Fruit fly (Drosophila melanogaster) whole organism, embryonic: ENCODE data around the gene CG15506.

ENCODE experiments used
- Asciz ChIP-seq: fragments of 200-800 bp; sonication (Bioruptor generic); optimal IDR thresholded peaks from 2 replicates; lab custom pipeline; 2017; ENCODE audit warnings: missing biosample characterization, mild to moderate bottlenecking, missing genetic modification characterization, missing genetic modification reagents
- BtbVII ChIP-seq: fragments of 200-800 bp; sonication (Bioruptor generic); optimal IDR thresholded peaks from 3 replicates; lab custom pipeline; 2017; ENCODE audit warnings: missing biosample characterization, mild to moderate bottlenecking, missing genetic modification characterization
- C15 ChIP-seq: fragments of 200-800 bp; sonication (Bioruptor generic); IDR thresholded peaks from 3 replicates; pipeline ENCODE4 v1.3.6; 2022; ENCODE audit warnings: missing biosample characterization, missing genetic modification characterization
- CG12219 ChIP-seq: fragments of 200-800 bp; sonication (Bioruptor generic); optimal IDR thresholded peaks from 3 replicates; lab custom pipeline; 2018; ENCODE audit warnings: missing biosample characterization, mild to moderate bottlenecking, missing genetic modification characterization
- CG15514 ChIP-seq: fragments of 200-800 bp; sonication (Bioruptor generic); optimal IDR thresholded peaks from 3 replicates; lab custom pipeline; 2017; ENCODE audit warnings: missing biosample characterization, missing genetic modification characterization, mild to moderate bottlenecking, moderate library complexity, missing genetic modification reagents
- CG16779 ChIP-seq: fragments of 200-800 bp; sonication (Bioruptor generic); IDR thresholded peaks from 2 replicates; pipeline ENCODE4 v1.3.6; 2022; ENCODE audit warnings: missing biosample characterization, missing genetic modification characterization
- CG17186 ChIP-seq: fragments of 200-800 bp; sonication (Bioruptor generic); optimal IDR thresholded peaks from 3 replicates; lab custom pipeline; 2017; ENCODE audit warnings: missing biosample characterization, missing genetic modification reagents, missing genetic modification characterization
- CG17359 ChIP-seq: fragments of 200-800 bp; sonication (Bioruptor generic); optimal IDR thresholded peaks from 3 replicates; lab custom pipeline; 2018; ENCODE audit warnings: missing biosample characterization, mild to moderate bottlenecking, missing genetic modification characterization, moderate library complexity
- CG2116 ChIP-seq: fragments of 200-800 bp; sonication (Bioruptor generic); optimal IDR thresholded peaks from 3 replicates; lab custom pipeline; 2018; ENCODE audit warnings: missing biosample characterization, mild to moderate bottlenecking, missing genetic modification characterization
- CG2202 ChIP-seq: fragments of 200-800 bp; sonication (Bioruptor generic); optimal IDR thresholded peaks from 2 replicates; lab custom pipeline; 2018; ENCODE audit warnings: missing biosample characterization, mild to moderate bottlenecking, missing genetic modification characterization
- CG3163 ChIP-seq: fragments of 200-800 bp; sonication (Bioruptor generic); optimal IDR thresholded peaks from 3 replicates; lab custom pipeline; 2016; ENCODE audit warnings: missing biosample characterization, missing genetic modification characterization
- CG32767 ChIP-seq: fragments of 200-800 bp; sonication (Bioruptor generic); IDR thresholded peaks from 2 replicates; pipeline ENCODE4 v1.3.6; 2022; ENCODE audit warnings: missing biosample characterization, missing genetic modification characterization
- CG34224 ChIP-seq: fragments of 200-800 bp; sonication (Bioruptor generic); IDR thresholded peaks from 3 replicates; pipeline ENCODE4 v1.3.6; 2022; ENCODE audit warnings: missing biosample characterization, missing genetic modification characterization; ENCODE audit not compliant: partially characterized antibody
- CG4282 ChIP-seq: fragments of 200-800 bp; sonication (Bioruptor generic); optimal IDR thresholded peaks from 2 replicates; lab custom pipeline; 2016; ENCODE audit warnings: missing biosample characterization, missing genetic modification characterization
- CG8765 ChIP-seq: fragments of 200-800 bp; sonication (Bioruptor generic); IDR thresholded peaks from 2 replicates; pipeline ENCODE4 v1.3.6; 2022; ENCODE audit warnings: missing biosample characterization, missing genetic modification characterization
- CG8924 ChIP-seq: fragments of 200-800 bp; optimal IDR thresholded peaks from 3 replicates; lab custom pipeline; 2019; ENCODE audit warnings: missing biosample characterization, mild to moderate bottlenecking, missing genetic modification characterization, moderate library complexity
- Dbx ChIP-seq: fragments of 200-800 bp; sonication (Bioruptor generic); IDR thresholded peaks from 3 replicates; pipeline ENCODE4 v1.3.6; 2022; ENCODE audit warnings: missing biosample characterization, missing genetic modification characterization
- Dref ChIP-seq: fragments of 200-800 bp; sonication (Bioruptor generic); IDR thresholded peaks from 2 replicates; pipeline ENCODE4 v1.3.6; 2022; ENCODE audit warnings: missing biosample characterization, missing genetic modification characterization
- Drgx ChIP-seq: fragments of 200-800 bp; sonication (Bioruptor generic); IDR thresholded peaks from 2 replicates; pipeline ENCODE4 v1.3.6; 2022; ENCODE audit warnings: missing biosample characterization, missing genetic modification characterization
- Lhr ChIP-seq: fragments of 200-800 bp; sonication (Bioruptor generic); optimal IDR thresholded peaks from 3 replicates; lab custom pipeline; 2017; ENCODE audit warnings: mild to moderate bottlenecking, missing biosample characterization, missing genetic modification reagents, missing genetic modification characterization
- Meics ChIP-seq: fragments of 200-800 bp; sonication (Bioruptor generic); optimal IDR thresholded peaks from 2 replicates; lab custom pipeline; 2017; ENCODE audit warnings: missing biosample characterization, mild to moderate bottlenecking, missing genetic modification characterization
- Myb ChIP-seq: fragments of 200-800 bp; sonication (Bioruptor generic); optimal IDR thresholded peaks from 2 replicates; lab custom pipeline; 2016; ENCODE audit warnings: missing biosample characterization, missing genetic modification characterization
- Oli ChIP-seq: fragments of 200-800 bp; sonication (Bioruptor generic); optimal IDR thresholded peaks from 2 replicates; lab custom pipeline; 2018; ENCODE audit warnings: missing biosample characterization, mild to moderate bottlenecking, missing genetic modification characterization, moderate library complexity
- PHDP ChIP-seq: fragments of 200-800 bp; sonication (Bioruptor generic); optimal IDR thresholded peaks from 3 replicates; lab custom pipeline; 2018; ENCODE audit warnings: missing biosample characterization, mild to moderate bottlenecking, missing genetic modification characterization, moderate library complexity
- Rfx ChIP-seq: fragments of 200-800 bp; sonication (Bioruptor generic); IDR thresholded peaks from 2 replicates; pipeline ENCODE4 v1.3.6; 2022; ENCODE audit warnings: missing biosample characterization, missing genetic modification characterization
- Spps ChIP-seq: fragments of 200-800 bp; sonication (Bioruptor generic); optimal IDR thresholded peaks from 2 replicates; lab custom pipeline; 2018; ENCODE audit warnings: missing biosample characterization, mild to moderate bottlenecking, missing genetic modification characterization
- Usf ChIP-seq: fragments of 200-800 bp; sonication (Bioruptor generic); optimal IDR thresholded peaks from 2 replicates; lab custom pipeline; 2017; ENCODE audit warnings: missing genotype, missing biosample characterization, missing genetic modification characterization
- ab ChIP-seq: fragments of 200-800 bp; sonication (Bioruptor generic); optimal IDR thresholded peaks from 2 replicates; lab custom pipeline; 2016; ENCODE audit warnings: missing biosample characterization, missing genetic modification characterization
- amos ChIP-seq: fragments of 200-800 bp; sonication (Bioruptor generic); IDR thresholded peaks from 2 replicates; pipeline ENCODE4 v1.3.6; 2022; ENCODE audit warnings: missing biosample characterization, missing genetic modification characterization; ENCODE audit not compliant: partially characterized antibody
- bab2 ChIP-seq: fragments of 200-800 bp; sonication (Bioruptor generic); optimal IDR thresholded peaks from 2 replicates; lab custom pipeline; 2016; ENCODE audit warnings: missing biosample characterization, missing genetic modification characterization
- cg ChIP-seq: fragments of 200-800 bp; sonication (Bioruptor generic); optimal IDR thresholded peaks from 3 replicates; lab custom pipeline; 2019; ENCODE audit warnings: missing biosample characterization, mild to moderate bottlenecking, missing genetic modification characterization, moderate library complexity
- chn ChIP-seq: fragments of 200-800 bp; sonication (Bioruptor generic); optimal IDR thresholded peaks from 2 replicates; lab custom pipeline; 2016; ENCODE audit warnings: missing biosample characterization, missing genetic modification characterization
- crp ChIP-seq, 2 experiments: fragments of 200-800 bp; sonication (Bioruptor generic); optimal IDR thresholded peaks; 2 replicates in 1 of 2; 3 replicates in 1 of 2; lab custom pipeline; 2017; ENCODE audit warnings: missing biosample characterization in 2 of 2, missing genetic modification characterization in 2 of 2, mild to moderate bottlenecking in 1 of 2, moderate library complexity in 1 of 2
- dysf ChIP-seq: fragments of 200-800 bp; sonication (Bioruptor generic); IDR thresholded peaks from 3 replicates; pipeline ENCODE4 v1.3.6; 2022; ENCODE audit warnings: missing biosample characterization, missing genetic modification characterization
- emc ChIP-seq: fragments of 200-800 bp; sonication (Bioruptor generic); optimal IDR thresholded peaks from 2 replicates; lab custom pipeline; 2016; ENCODE audit warnings: missing biosample characterization, missing genetic modification characterization
- fru ChIP-seq: fragments of >200 bp; optimal IDR thresholded peaks from 2 replicates; lab custom pipeline; 2017
- ftz-f1 ChIP-seq: fragments of 200-800 bp; sonication (Bioruptor generic); optimal IDR thresholded peaks from 2 replicates; lab custom pipeline; 2016; ENCODE audit warnings: missing biosample characterization, missing genetic modification characterization
- lbe ChIP-seq: fragments of 200-800 bp; sonication (Bioruptor generic); optimal IDR thresholded peaks from 2 replicates; lab custom pipeline; 2016; ENCODE audit warnings: missing biosample characterization, mild to moderate bottlenecking, missing genetic modification characterization
- lilli ChIP-seq: fragments of 200-800 bp; sonication (Bioruptor generic); optimal IDR thresholded peaks from 3 replicates; lab custom pipeline; 2016; ENCODE audit warnings: missing biosample characterization, missing genetic modification characterization
- pan ChIP-seq, 4 experiments: fragments of >200 bp in 3 of 4; fragments of 200-800 bp in 1 of 4; sonication (Bioruptor generic) in 1 of 4; optimal IDR thresholded peaks in 3 of 4; IDR thresholded peaks in 1 of 4; 2 replicates each; pipeline versions ENCODE4 v1.3.6 to Lab custom; 2017 to 2022; ENCODE audit warnings: missing biosample characterization in 2 of 4, missing genetic modification characterization in 2 of 4, mixed read lengths in 1 of 4
- row ChIP-seq: fragments of 200-800 bp; sonication (Bioruptor generic); IDR thresholded peaks from 3 replicates; pipeline ENCODE4 v1.3.6; 2022; ENCODE audit warnings: missing biosample characterization, missing genetic modification characterization
- sim ChIP-seq: fragments of 200-800 bp; sonication (Bioruptor generic); IDR thresholded peaks from 2 replicates; pipeline ENCODE4 v1.3.6; 2022; ENCODE audit warnings: missing biosample characterization, missing genetic modification characterization
- sisA ChIP-seq: fragments of 200-800 bp; sonication (Bioruptor generic); IDR thresholded peaks from 2 replicates; pipeline ENCODE4 v1.3.6; 2022; ENCODE audit warnings: missing biosample characterization, missing genetic modification characterization
- stc ChIP-seq: fragments of 200-800 bp; sonication (Bioruptor generic); IDR thresholded peaks from 2 replicates; pipeline ENCODE4 v1.3.6; 2022; ENCODE audit warnings: missing biosample characterization, missing genetic modification characterization
- tgo ChIP-seq: fragments of 200-800 bp; sonication (Bioruptor generic); IDR thresholded peaks from 3 replicates; pipeline ENCODE4 v1.3.6; 2022; ENCODE audit warnings: missing biosample characterization, missing genetic modification characterization
- tna ChIP-seq: fragments of 200-800 bp; sonication (Bioruptor generic); IDR thresholded peaks from 2 replicates; pipeline ENCODE4 v1.3.6; 2022; ENCODE audit warnings: missing biosample characterization, missing genetic modification characterization; ENCODE audit not compliant: partially characterized antibody
- tx ChIP-seq: fragments of 200-800 bp; sonication (Bioruptor generic); optimal IDR thresholded peaks from 2 replicates; lab custom pipeline; 2016; ENCODE audit warnings: missing biosample characterization, missing genetic modification characterization
- vfl ChIP-seq: fragments of 200-800 bp; sonication (Bioruptor generic); optimal IDR thresholded peaks from 2 replicates; lab custom pipeline; 2016; ENCODE audit warnings: missing biosample characterization, missing genetic modification characterization
- wek ChIP-seq: fragments of 200-800 bp; sonication (Bioruptor generic); optimal IDR thresholded peaks from 3 replicates; lab custom pipeline; 2018; ENCODE audit warnings: missing biosample characterization, mild to moderate bottlenecking, missing genetic modification characterization, moderate library complexity
- zen ChIP-seq: fragments of 200-800 bp; sonication (Bioruptor generic); optimal IDR thresholded peaks from 3 replicates; lab custom pipeline; 2018; ENCODE audit warnings: missing biosample characterization, mild to moderate bottlenecking, missing genetic modification characterization, moderate library complexity

CG15506 gene

dm6 chr3R:29736678-29737093, 18.2 kb downstream of the CG15506 start, which contains the start of the genes CG7601 and CIA30 (continued):
- TF ChIP-seq vfl (GFP tag; lab: Kevin White, UChicago), result peak; percentile 98
- peak; percentile 93 for TF ChIP-seq CG15514 (GFP tag; lab: Kevin White, UChicago)
- TF ChIP-seq CG2116 (GFP tag; lab: Kevin White, UChicago), result peak; percentile 80
- TF ChIP-seq lbe (GFP tag; lab: Kevin White, UChicago), result peak; percentile 97
- TF ChIP-seq emc (GFP tag; lab: Kevin White, UChicago), result peak; percentile 97
- TF ChIP-seq sisA (GFP tag; lab: Robert Waterston, UW), result peak; percentile 100
- TF ChIP-seq CG3163, result peak; percentile 91
- peak; percentile 94 for TF ChIP-seq Myb (GFP tag; lab: Kevin White, UChicago)
- peak; percentile 100 for TF ChIP-seq Dbx (GFP tag; lab: Robert Waterston, UW)
- TF ChIP-seq tx, result peak; percentile 98
- TF ChIP-seq pan (optimal IDR thresholded peaks at IDR 0.05; lab: Kevin White, UChicago), result no peak
- TF ChIP-seq pan (GFP tag; optimal IDR thresholded peaks at IDR 0.05 in 1 of 2, IDR thresholded peaks at IDR 0.05 in 1 of 2), result peak in 1 of 2 experiments; percentile 100
- peak; percentile 100 for TF ChIP-seq CG8765
- TF ChIP-seq CG17359 (tag; lab: Kevin White, UChicago), result peak; percentile 98
- peak; percentile 98 for TF ChIP-seq Meics
- TF ChIP-seq Usf, result peak; percentile 93
- peak; percentile 100 for TF ChIP-seq Drgx (GFP tag; lab: Robert Waterston, UW)
- TF ChIP-seq fru, result no peak
- TF ChIP-seq wek (GFP tag; lab: Kevin White, UChicago), result peak; percentile 92
- TF ChIP-seq ftz-f1, result peak; percentile 78
- peak; percentile 94 for TF ChIP-seq CG12219 (GFP tag; lab: Kevin White, UChicago)
- TF ChIP-seq sim (GFP tag; lab: Robert Waterston, UW), result peak; percentile 99
- TF ChIP-seq stc (GFP tag; lab: Robert Waterston, UW), result peak; percentile 100
- peak; percentile 100 for TF ChIP-seq row (GFP tag; lab: Robert Waterston, UW)
- TF ChIP-seq CG17186 (GFP tag; lab: Kevin White, UChicago), result peak; percentile 93
- peak; percentile 61 for TF ChIP-seq Dref (GFP tag; lab: Robert Waterston, UW)
- peak; percentile 99 for TF ChIP-seq lilli (GFP tag; lab: Kevin White, UChicago)
- TF ChIP-seq CG8924 (tag; lab: Kevin White, UChicago), result peak; percentile 97
- TF ChIP-seq Asciz (GFP tag; lab: Kevin White, UChicago), result peak; percentile 95
- 0 out of 3 replicates have a peak, but pooled peaks have one; percentile 47 for TF ChIP-seq CG34224 (GFP tag; lab: Robert Waterston, UW)
- TF ChIP-seq Spps (tag; lab: Kevin White, UChicago), result peak; percentile 96
- TF ChIP-seq ab, result peak; percentile 98
- peak; percentile 100 for TF ChIP-seq dysf (GFP tag; lab: Robert Waterston, UW)
- TF ChIP-seq bab2 (GFP tag; lab: Kevin White, UChicago), result peak; percentile 99
- TF ChIP-seq CG4282 (GFP tag; lab: Kevin White, UChicago), result peak; percentile 95
- TF ChIP-seq tna (GFP tag; lab: Robert Waterston, UW), result no peak
- peak; percentile 100 for TF ChIP-seq tgo
- peak; percentile 85 for TF ChIP-seq CG2202
- TF ChIP-seq C15 (GFP tag; lab: Robert Waterston, UW), result peak; percentile 100
- TF ChIP-seq CG32767 (GFP tag; lab: Robert Waterston, UW), result peak; percentile 99
- no peak; the same call in 1 of the 2 replicates for TF ChIP-seq amos (GFP tag; lab: Robert Waterston, UW)
- TF ChIP-seq cg (GFP tag; lab: Kevin White, UChicago), result no peak
- peak; percentile 85 to 97 for TF ChIP-seq crp (GFP tag; optimal IDR thresholded peaks at IDR 0.05; lab: Kevin White, UChicago)
- TF ChIP-seq PHDP (tag; lab: Kevin White, UChicago), result peak; percentile 96
- TF ChIP-seq CG16779 (GFP tag; lab: Robert Waterston, UW), result peak; percentile 100
- peak; percentile 96 for TF ChIP-seq Oli (tag; lab: Kevin White, UChicago)
- peak; percentile 97 for TF ChIP-seq chn
- TF ChIP-seq Lhr (GFP tag; lab: Kevin White, UChicago), result peak; percentile 89
- TF ChIP-seq Rfx, result peak; percentile 100
- peak; percentile 99 for TF ChIP-seq zen
- peak; percentile 96 for TF ChIP-seq BtbVII (GFP tag; lab: Kevin White, UChicago)
